Worm (Caenorhabditis elegans): ENCODE measurements around the gene C04B4.1.

- no peak for TF ChIP-seq dao-5 (tag; optimal IDR thresholded peaks at IDR 0.05)
- TF ChIP-seq W03F9.2 (tag; optimal IDR thresholded peaks at IDR 0.05): no peak
These were observed 32.4 kb upstream of the C04B4.1 start for ce11 chrX:12248140-12248539.
